Fruit fly (Drosophila melanogaster) whole organism, wandering third instar larva: ENCODE data around the gene CG42795.

Experiments
- Abd-B ChIP-seq: fragments of >200 bp; optimal IDR thresholded peaks from 2 replicates; lab custom pipeline; 2017; ENCODE audit warnings: missing biosample characterization, missing genetic modification characterization
- CG32264 ChIP-seq: fragments of 200-800 bp; sonication (Bioruptor generic); optimal IDR thresholded peaks from 2 replicates; lab custom pipeline; 2016; ENCODE audit warnings: missing biosample characterization, missing genetic modification characterization
- CG9705 ChIP-seq: fragments of 200-800 bp; sonication (Bioruptor generic); optimal IDR thresholded peaks from 2 replicates; lab custom pipeline; 2018; ENCODE audit warnings: missing biosample characterization, mild to moderate bottlenecking, missing genetic modification characterization
- CrebA ChIP-seq: fragments of 200-800 bp; sonication (Bioruptor generic); optimal IDR thresholded peaks from 2 replicates; lab custom pipeline; 2016; ENCODE audit warnings: missing biosample characterization, mild to moderate bottlenecking, missing genetic modification characterization, borderline replicate concordance
- Dif ChIP-seq: fragments of 200-275, 200-300 bp; sonication (Bioruptor generic); optimal IDR thresholded peaks from 2 replicates; lab custom pipeline; 2018; ENCODE audit warnings: missing biosample characterization, missing genetic modification characterization; ENCODE audit not compliant: partially characterized antibody
- GATAd ChIP-seq: sonication (Bioruptor generic); optimal IDR thresholded peaks from 2 replicates; lab custom pipeline; 2016; ENCODE audit warnings: missing biosample characterization, missing genetic modification characterization
- HLH106 ChIP-seq: fragments of 200-800 bp; optimal IDR thresholded peaks from 3 replicates; lab custom pipeline; 2019; ENCODE audit warnings: missing biosample characterization, mild to moderate bottlenecking, missing genetic modification characterization, moderate library complexity
- Hnf4 ChIP-seq: fragments of 200-800 bp; sonication (Bioruptor generic); optimal IDR thresholded peaks from 2 replicates; lab custom pipeline; 2016; ENCODE audit warnings: missing biosample characterization, mild to moderate bottlenecking, missing genetic modification characterization
- Hr78 ChIP-seq: fragments of >200 bp; optimal IDR thresholded peaks from 2 replicates; lab custom pipeline; 2017; ENCODE audit warnings: missing biosample characterization, missing genetic modification characterization
- Jra ChIP-seq: sonication (Bioruptor generic); optimal IDR thresholded peaks from 2 replicates; lab custom pipeline; 2016; ENCODE audit warnings: missing biosample characterization, missing genetic modification characterization
- Mio ChIP-seq: sonication (Bioruptor generic); optimal IDR thresholded peaks from 2 replicates; lab custom pipeline; 2016; ENCODE audit warnings: missing biosample characterization, missing genetic modification characterization
- Myc ChIP-seq: fragments of >200 bp; optimal IDR thresholded peaks from 2 replicates; lab custom pipeline; 2017
- N ChIP-seq: fragments of >200 bp; optimal IDR thresholded peaks from 2 replicates; lab custom pipeline; 2018; ENCODE audit warnings: missing biosample characterization, missing external identifiers, missing genetic modification characterization
- Rel ChIP-seq, 2 experiments: fragments of 200-800 bp; sonication (Bioruptor generic) in 1 of 2; optimal IDR thresholded peaks; 2 replicates in 1 of 2; 3 replicates in 1 of 2; lab custom pipeline; 2016 to 2019; ENCODE audit warnings: mild to moderate bottlenecking in 2 of 2, missing biosample characterization in 2 of 2, missing genetic modification characterization in 2 of 2, moderate library complexity in 1 of 2
- Sp1 ChIP-seq: fragments of 200-800 bp; sonication (Bioruptor generic); optimal IDR thresholded peaks from 3 replicates; lab custom pipeline; 2019; ENCODE audit warnings: missing biosample characterization, mild to moderate bottlenecking, missing genetic modification characterization, moderate library complexity
- Vsx2 ChIP-seq: fragments of 200-300, 225-300 bp; sonication (Bioruptor generic); optimal IDR thresholded peaks from 2 replicates; lab custom pipeline; 2018; ENCODE audit warnings: missing biosample characterization, missing genetic modification characterization; ENCODE audit not compliant: partially characterized antibody
- brk ChIP-seq: fragments of 200-800 bp; sonication (Bioruptor generic); optimal IDR thresholded peaks from 2 replicates; lab custom pipeline; 2016; ENCODE audit warnings: missing biosample characterization, mild to moderate bottlenecking, missing genetic modification characterization
- dl ChIP-seq, 2 experiments: fragments of 175-275, 200-275 bp in 1 of 2; fragments of 200-275 bp in 1 of 2; sonication (Bioruptor generic); optimal IDR thresholded peaks; lab custom pipeline; 2018; ENCODE audit warnings: mild to moderate bottlenecking in 2 of 2, missing biosample characterization in 2 of 2, missing genetic modification characterization in 2 of 2, moderate library complexity in 2 of 2; ENCODE audit not compliant: partially characterized antibody in 2 of 2, insufficient read depth in 1 of 2
- dmrt93B ChIP-seq: fragments of 200-800 bp; sonication (Bioruptor generic); optimal IDR thresholded peaks from 2 replicates; lab custom pipeline; 2018; ENCODE audit warnings: missing biosample characterization, mild to moderate bottlenecking, missing genetic modification characterization
- dsf ChIP-seq: sonication (Bioruptor generic); optimal IDR thresholded peaks from 2 replicates; lab custom pipeline; 2016; ENCODE audit warnings: missing biosample characterization, missing genetic modification characterization, borderline replicate concordance
- ey ChIP-seq: fragments of 200-800 bp; sonication (Bioruptor generic); optimal IDR thresholded peaks from 2 replicates; lab custom pipeline; 2016; ENCODE audit warnings: missing biosample characterization, missing genetic modification characterization
- foxo ChIP-seq, 2 experiments: fragments of 200-800 bp; sonication (Bioruptor generic); optimal IDR thresholded peaks; 2 replicates in 1 of 2; 3 replicates in 1 of 2; lab custom pipeline; 2016 to 2017; ENCODE audit warnings: missing biosample characterization in 2 of 2, missing genetic modification characterization in 2 of 2
- fru ChIP-seq: fragments of 200-800 bp; sonication (Bioruptor generic); optimal IDR thresholded peaks from 3 replicates; lab custom pipeline; 2016; ENCODE audit warnings: missing biosample characterization, mild to moderate bottlenecking, missing genetic modification characterization
- jim ChIP-seq: fragments of 175-275, 200-325 bp; sonication (Bioruptor generic); optimal IDR thresholded peaks from 2 replicates; lab custom pipeline; 2016; ENCODE audit warnings: missing biosample characterization, mild to moderate bottlenecking, missing genetic modification characterization
- lola ChIP-seq: fragments of >200 bp; optimal IDR thresholded peaks from 2 replicates; lab custom pipeline; 2017; ENCODE audit warnings: missing biosample characterization, missing genetic modification characterization
- pan ChIP-seq: fragments of >200 bp; optimal IDR thresholded peaks from 2 replicates; lab custom pipeline; 2017
- psq ChIP-seq: fragments of 200-800 bp; sonication (Bioruptor generic); optimal IDR thresholded peaks from 3 replicates; lab custom pipeline; 2017; ENCODE audit warnings: missing biosample characterization, mild to moderate bottlenecking, missing genetic modification characterization, moderate library complexity
- rgr ChIP-seq: fragments of 200-800 bp; sonication (Bioruptor generic); optimal IDR thresholded peaks from 3 replicates; lab custom pipeline; 2016; ENCODE audit warnings: missing biosample characterization, mild to moderate bottlenecking, missing genetic modification characterization
- tai ChIP-seq: sonication (Bioruptor generic); optimal IDR thresholded peaks from 2 replicates; lab custom pipeline; 2016; ENCODE audit warnings: missing biosample characterization, missing genetic modification characterization
- usp ChIP-seq: fragments of >200 bp; optimal IDR thresholded peaks from 2 replicates; lab custom pipeline; 2017; ENCODE audit warnings: missing biosample characterization, missing genetic modification characterization
- woc ChIP-seq: sonication (Bioruptor generic); optimal IDR thresholded peaks from 2 replicates; lab custom pipeline; 2016; ENCODE audit warnings: missing biosample characterization, mild to moderate bottlenecking, missing genetic modification characterization

The CG42795 gene

DNA sequence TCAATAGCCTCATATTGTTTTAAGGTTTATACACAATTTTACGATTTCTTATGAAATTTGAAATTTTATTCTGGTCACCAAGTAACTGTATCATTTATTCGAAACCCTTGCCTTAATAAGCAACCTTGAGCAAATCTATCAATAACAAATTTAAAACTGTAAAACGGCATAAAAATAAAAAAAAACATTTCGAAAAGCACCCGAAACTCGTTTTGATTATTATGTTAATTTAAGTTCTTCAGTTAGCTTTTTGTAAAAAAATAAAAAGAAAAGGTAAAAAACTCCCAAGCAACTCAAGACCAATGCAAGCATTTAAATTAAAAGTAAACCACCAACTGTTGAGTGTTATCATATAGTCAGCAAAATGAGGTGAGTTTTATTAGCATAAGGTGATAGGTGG, at the start of gene CG42795:
Gene CG42795 (plus strand): TSS at position 301 of the 400 bp plus-strand sequence.
- TF ChIP-seq HLH106 (tag; lab: Kevin White, UChicago) (no peak), ey (GFP tag; lab: Kevin White, UChicago) (no peak), Dif (GFP tag; lab: Kevin White, UChicago) (no peak), dl (GFP tag; optimal IDR thresholded peaks at IDR 0.05; lab: Kevin White, UChicago; ENCODE audit: insufficient read depth in 1 of 2, partially characterized antibody in 2 of 2) (no peak), fru (GFP tag; lab: Kevin White, UChicago) (no peak), pan (lab: Kevin White, UChicago) (no peak)
- TF ChIP-seq, all 38 proteins: peak for 0

DNA sequence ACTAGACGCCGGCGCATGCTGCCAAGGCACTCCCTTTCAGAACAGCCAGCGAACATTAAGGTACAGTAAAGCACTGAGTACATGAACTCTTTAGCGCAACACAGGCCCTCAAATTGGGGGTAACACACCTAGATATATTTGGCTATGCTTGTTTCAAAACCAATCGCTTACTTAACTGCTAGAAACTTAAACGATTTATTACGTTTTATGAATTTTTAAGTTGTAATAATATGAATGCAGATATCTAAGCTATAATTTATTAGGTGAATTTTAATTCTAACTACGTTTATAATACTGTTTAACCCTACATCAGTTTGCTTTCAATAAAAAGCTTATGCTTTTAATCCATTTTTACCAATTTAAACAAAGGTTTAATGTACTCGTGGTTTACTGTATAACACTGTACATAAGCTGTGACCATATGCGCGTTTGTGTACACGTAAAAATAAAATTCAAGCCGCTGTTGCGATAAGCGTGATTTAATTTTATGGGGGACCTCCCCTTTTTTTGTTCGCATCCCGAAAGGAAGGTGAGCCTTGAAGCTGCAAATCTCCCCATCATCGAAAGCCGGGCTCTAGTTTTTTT, 48.5 kb upstream of the CG42795 start:
- TF ChIP-seq fru (GFP tag; lab: Kevin White, UChicago) (no peak), Rel (GFP tag; optimal IDR thresholded peaks at IDR 0.05; lab: Kevin White, UChicago) (no peak), Rel (tag; optimal IDR thresholded peaks at IDR 0.05; lab: Kevin White, UChicago) (peak; percentile 26), usp (GFP tag; lab: Kevin White, UChicago) (no peak), dmrt93B (GFP tag; lab: Kevin White, UChicago) (no peak)

DNA sequence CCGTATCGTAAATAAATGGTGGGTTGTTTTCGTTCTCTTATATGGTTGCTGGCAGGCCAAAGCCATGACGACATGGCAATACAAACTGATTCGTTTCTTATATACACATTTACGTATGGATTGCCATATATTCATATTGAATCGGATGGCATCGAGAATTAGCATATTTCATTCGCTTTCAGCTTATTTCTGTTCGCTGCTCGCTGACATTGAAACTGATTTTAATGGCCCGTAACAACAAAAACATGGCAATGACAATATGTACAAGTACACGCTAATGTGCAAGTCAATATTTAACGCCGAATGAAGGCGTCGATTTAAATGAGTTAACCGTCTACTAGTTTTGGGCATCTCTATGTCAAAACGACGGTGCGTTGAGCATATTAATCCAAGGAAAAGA, 39.5 kb upstream of the CG42795 start:
- TF ChIP-seq dmrt93B (GFP tag; lab: Kevin White, UChicago) (no peak), rgr (GFP tag; lab: Kevin White, UChicago) (no peak), CG9705 (GFP tag; lab: Kevin White, UChicago) (no peak), N (GFP tag; lab: Kevin White, UChicago) (no peak), HLH106 (tag; lab: Kevin White, UChicago) (no peak), dsf (GFP tag; lab: Kevin White, UChicago) (no peak), GATAd (GFP tag; lab: Kevin White, UChicago) (no peak), Vsx2 (GFP tag; lab: Kevin White, UChicago) (no peak), fru (GFP tag; lab: Kevin White, UChicago) (no peak), usp (GFP tag; lab: Kevin White, UChicago) (no peak), Mio (no peak), Rel (GFP tag; optimal IDR thresholded peaks at IDR 0.05; lab: Kevin White, UChicago) (no peak), Rel (tag; optimal IDR thresholded peaks at IDR 0.05; lab: Kevin White, UChicago) (no peak)

DNA sequence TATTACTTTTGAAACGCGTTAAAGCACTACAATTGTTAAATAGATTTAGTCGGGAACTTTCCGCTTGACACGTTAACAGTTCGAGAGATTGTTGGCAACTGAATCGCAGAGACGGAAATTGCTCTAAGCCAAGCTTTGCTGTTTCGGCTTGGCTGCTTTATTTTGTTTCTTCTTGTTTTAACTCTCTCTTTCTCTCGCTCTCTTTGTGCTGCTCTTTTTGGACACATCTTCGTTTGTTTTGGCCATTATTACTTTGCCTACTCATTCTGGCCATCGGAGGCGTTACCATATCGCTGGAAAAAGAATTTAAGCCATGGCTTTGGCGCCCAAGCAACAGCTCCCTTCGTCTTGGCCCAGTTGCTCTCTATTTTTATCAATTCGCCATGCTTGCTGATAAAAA, 36.0 kb upstream of the CG42795 start, which contains the start of gene CG12814:
Gene CG12814 (minus strand): TSS at position 84 of the 400 bp plus-strand sequence.
- TF ChIP-seq Mio (no peak), Vsx2 (GFP tag; lab: Kevin White, UChicago) (no peak), jim (GFP tag; lab: Kevin White, UChicago) (peak; percentile 69), Jra (GFP tag; lab: Kevin White, UChicago) (no peak), fru (GFP tag; lab: Kevin White, UChicago) (peak; percentile 11), rgr (GFP tag; lab: Kevin White, UChicago) (no peak), Hnf4 (no peak), CG32264 (no peak), dl (GFP tag; optimal IDR thresholded peaks at IDR 0.05; lab: Kevin White, UChicago; ENCODE audit: insufficient read depth in 1 of 2, partially characterized antibody in 2 of 2) (peak in 1 of 2 experiments; percentile 20), woc (GFP tag; lab: Kevin White, UChicago) (no peak), foxo (GFP tag; optimal IDR thresholded peaks at IDR 0.05; lab: Kevin White, UChicago) (peak in 1 of 2 experiments; percentile 14), CrebA (GFP tag; lab: Kevin White, UChicago) (no peak), HLH106 (tag; lab: Kevin White, UChicago) (no peak), Abd-B (GFP tag; lab: Kevin White, UChicago) (no peak), CG9705 (GFP tag; lab: Kevin White, UChicago) (no peak), N (GFP tag; lab: Kevin White, UChicago) (no peak), Dif (GFP tag; lab: Kevin White, UChicago) (peak; percentile 43), psq (GFP tag; lab: Kevin White, UChicago) (peak; percentile 98), pan (lab: Kevin White, UChicago) (no peak), Hr78 (no peak), tai (GFP tag; lab: Kevin White, UChicago) (no peak), dsf (GFP tag; lab: Kevin White, UChicago) (no peak), lola (GFP tag; lab: Kevin White, UChicago) (no peak), GATAd (GFP tag; lab: Kevin White, UChicago) (no peak), ey (GFP tag; lab: Kevin White, UChicago) (no peak), usp (GFP tag; lab: Kevin White, UChicago) (no peak), Sp1 (GFP tag; lab: Kevin White, UChicago) (peak; percentile 43), Myc (no peak), brk (no peak)
- TF ChIP-seq, all 38 proteins: peak for 7
